Worm (Caenorhabditis elegans): ENCODE data around the gene srd-48.

DNA sequence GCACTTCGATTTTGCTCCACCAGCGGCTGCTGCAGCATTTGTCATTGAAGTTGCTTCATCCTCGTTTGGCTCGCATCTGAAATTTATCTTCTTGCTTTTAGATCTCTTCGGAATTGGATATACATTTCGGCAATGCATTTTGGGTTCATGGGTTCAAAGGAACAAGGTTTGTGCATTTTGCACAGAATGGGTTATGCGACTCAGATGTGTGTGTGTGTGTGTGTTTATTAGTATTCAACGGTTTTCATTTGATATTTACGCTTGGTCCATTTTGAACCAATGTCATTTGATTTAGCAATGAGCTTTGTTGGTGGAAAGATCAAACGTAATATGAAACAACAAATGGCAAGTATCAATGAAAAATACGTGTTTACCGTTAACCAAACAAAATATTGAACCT is 39.9 kb downstream of the srd-48 start:
- TF ChIP-seq pha-4 (tag; optimal IDR thresholded peaks at IDR 0.05) (no peak), ceh-16 (tag; optimal IDR thresholded peaks at IDR 0.05) (no peak), nhr-77 (tag; optimal IDR thresholded peaks at IDR 0.05) (no peak), elt-3 (tag; optimal IDR thresholded peaks at IDR 0.05) (no peak), snpc-4 (tag; optimal IDR thresholded peaks at IDR 0.05) (no peak), zag-1 (tag; optimal IDR thresholded peaks at IDR 0.05) (no peak), unc-62 (GFP tag; optimal IDR thresholded peaks at IDR 0.05) (no peak), aly-2 (tag; optimal IDR thresholded peaks at IDR 0.05) (no peak), egl-27 (tag; optimal IDR thresholded peaks at IDR 0.05) (no peak), nhr-12 (tag; optimal IDR thresholded peaks at IDR 0.05) (no peak), nfya-1 (tag; optimal IDR thresholded peaks at IDR 0.05; ENCODE audit: insufficient read depth) (no peak), daf-12 (tag; optimal IDR thresholded peaks at IDR 0.05) (no peak), eor-1 (tag; optimal IDR thresholded peaks at IDR 0.05) (no peak)

Measured in whole organism, L3 larva.